Fruit fly (Drosophila melanogaster): ENCODE data around the gene kmr.

The kmr gene

DNA sequence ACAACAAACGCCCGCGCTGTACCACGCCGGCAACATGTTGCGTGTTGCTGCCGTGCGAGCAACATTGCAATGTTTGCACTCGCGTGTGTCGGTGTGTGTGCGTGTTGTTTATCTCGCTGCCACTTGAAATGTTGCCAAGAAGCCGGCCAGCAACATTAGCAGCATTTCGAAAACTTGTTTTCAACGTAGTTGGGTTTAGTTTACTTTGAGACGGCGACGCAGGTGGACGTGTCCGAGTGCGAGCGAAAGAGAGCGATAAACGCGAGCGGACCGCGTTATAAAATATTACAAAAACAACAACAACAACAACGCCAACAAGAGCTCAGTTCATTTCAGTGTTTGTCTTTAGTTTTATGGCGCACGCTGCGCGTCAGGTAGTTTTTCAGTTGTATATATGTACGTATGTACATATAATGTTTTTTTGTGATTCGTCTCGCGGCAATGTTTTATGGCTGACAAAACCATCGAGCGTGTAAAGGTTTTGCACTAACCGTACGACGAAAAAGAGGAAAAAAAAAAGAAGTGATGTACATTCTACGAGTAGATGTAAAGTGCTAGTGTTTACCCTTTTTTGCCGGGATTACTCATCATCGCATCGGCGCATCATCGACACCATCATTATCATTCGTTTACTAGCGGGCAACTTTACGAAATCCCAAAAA lies at the start of gene kmr (continued):
- TF ChIP-seq CG3726 (GFP tag; IDR thresholded peaks at IDR 0.05) (no peak), CG5245 (GFP tag; optimal IDR thresholded peaks at IDR 0.05) (no peak), lmd (GFP tag; IDR thresholded peaks at IDR 0.05) (no peak), CG16779 (GFP tag; IDR thresholded peaks at IDR 0.05) (no peak), fd96Cb (tag; optimal IDR thresholded peaks at IDR 0.05) (no peak), Adf1 (GFP tag; IDR thresholded peaks at IDR 0.05) (peak; percentile 67), mirr (GFP tag; optimal IDR thresholded peaks at IDR 0.05) (peak; percentile 58), mam (GFP tag; optimal IDR thresholded peaks at IDR 0.05) (no peak), otp (GFP tag; IDR thresholded peaks at IDR 0.05) (no peak), CG10565 (GFP tag; optimal IDR thresholded peaks at IDR 0.05) (no peak), D19B (GFP tag; optimal IDR thresholded peaks at IDR 0.05) (no peak), CG4424 (GFP tag; optimal IDR thresholded peaks at IDR 0.05) (no peak), cwo (GFP tag; optimal IDR thresholded peaks at IDR 0.05) (peak; percentile 53), Hmx (GFP tag; optimal IDR thresholded peaks at IDR 0.05) (no peak), onecut (GFP tag; IDR thresholded peaks at IDR 0.05) (peak; percentile 52), CG8924 (tag; optimal IDR thresholded peaks at IDR 0.05) (peak; percentile 67), jing (GFP tag; optimal IDR thresholded peaks at IDR 0.05) (no peak), sisA (GFP tag; IDR thresholded peaks at IDR 0.05) (no peak), zfh2 (GFP tag; optimal IDR thresholded peaks at IDR 0.05) (no peak), Xbp1 (GFP tag; optimal IDR thresholded peaks at IDR 0.05) (no peak), CG42726 (GFP tag; IDR thresholded peaks at IDR 0.05; ENCODE audit: partially characterized antibody) (peak; percentile 54; the same call in 1 of the 2 replicates), Side (GFP tag; optimal IDR thresholded peaks at IDR 0.05) (peak; percentile 49), Hsf (GFP tag; optimal IDR thresholded peaks at IDR 0.05) (no peak), Neu2 (GFP tag; optimal IDR thresholded peaks at IDR 0.05; ENCODE audit: borderline replicate concordance) (no peak), CG10274 (GFP tag; optimal IDR thresholded peaks at IDR 0.05) (no peak), lab (GFP tag; optimal IDR thresholded peaks at IDR 0.05) (peak; percentile 74), Dad (GFP tag; optimal IDR thresholded peaks at IDR 0.05) (peak; percentile 48), slbo (GFP tag; IDR thresholded peaks at IDR 0.05) (no peak), gce (GFP tag; IDR thresholded peaks at IDR 0.05) (peak; percentile 17; the same call in 1 of the 3 replicates), danr (GFP tag; IDR thresholded peaks at IDR 0.05) (no peak), CG12391 (tag; optimal IDR thresholded peaks at IDR 0.05) (peak; percentile 15), ap (GFP tag; IDR thresholded peaks at IDR 0.05) (no peak), hb (GFP tag; IDR thresholded peaks at IDR 0.05; ENCODE audit: partially characterized antibody) (no peak), E2f2 (GFP tag; IDR thresholded peaks at IDR 0.05) (peak; percentile 12; the same call in 1 of the 2 replicates), ewg (GFP tag; optimal IDR thresholded peaks at IDR 0.05) (no peak), jumu (GFP tag; optimal IDR thresholded peaks at IDR 0.05) (no peak), mld (GFP tag; IDR thresholded peaks at IDR 0.05; ENCODE audit: partially characterized antibody) (0 out of 3 replicates have a peak, but pooled peaks have one; percentile 24), ems (GFP tag; optimal IDR thresholded peaks at IDR 0.05) (no peak), crol (GFP tag; IDR thresholded peaks at IDR 0.05) (no peak), CG32532 (GFP tag; IDR thresholded peaks at IDR 0.05) (no peak), HmgD (GFP tag; optimal IDR thresholded peaks at IDR 0.05) (no peak), CG9876 (GFP tag; optimal IDR thresholded peaks at IDR 0.05) (peak; percentile 3), pb (GFP tag; optimal IDR thresholded peaks at IDR 0.05) (peak; percentile 6), Lhr (GFP tag; optimal IDR thresholded peaks at IDR 0.05) (no peak), CG7745 (tag; optimal IDR thresholded peaks at IDR 0.05) (no peak), CG43689 (GFP tag; IDR thresholded peaks at IDR 0.05) (no peak), tup (GFP tag; optimal IDR thresholded peaks at IDR 0.05) (no peak), org-1 (GFP tag; optimal IDR thresholded peaks at IDR 0.05) (peak; percentile 26), CG11247 (GFP tag; IDR thresholded peaks at IDR 0.05) (no peak), CG9797 (GFP tag; optimal IDR thresholded peaks at IDR 0.05) (peak; percentile 27), CG2120 (GFP tag; optimal IDR thresholded peaks at IDR 0.05) (no peak)
